Worm (Caenorhabditis elegans): ENCODE measurements around the gene Y50D4C.3.

ce11 chrV:969005-969562 lies 24.0 kb upstream of the Y50D4C.3 start:
- TF ChIP-seq him-1 (tag; optimal IDR thresholded peaks at IDR 0.05) (no peak), dao-5 (tag; optimal IDR thresholded peaks at IDR 0.05) (no peak)

Data from whole organism, L4/young adult.